Fruit fly (Drosophila melanogaster): ENCODE measurements around the gene pkm.

dm6 chrX:11559728-11560724 is 23.9 kb downstream of the pkm start:
- TF ChIP-seq psq (optimal IDR thresholded peaks at IDR 0.05), result no peak
- no peak for TF ChIP-seq Sin3A (optimal IDR thresholded peaks at IDR 0.05)

Measured in Kc167 (cell line).